Worm (Caenorhabditis elegans) whole organism, L4/young adult: Measurements from ENCODE around the gene srx-7.

Source experiments
- W03F9.2 ChIP-seq: fragments of 150-350 bp; optimal IDR thresholded peaks from 2 replicates; lab custom pipeline; 2014; ENCODE audit warnings: missing biosample characterization, missing genetic modification characterization
- dao-5 ChIP-seq: sonication (generic microtip); optimal IDR thresholded peaks from 2 replicates; lab custom pipeline; 2016; ENCODE audit warnings: missing genotype, missing genetic modification characterization, moderate library complexity, missing compliant biosample characterization
- him-1 ChIP-seq: sonication (generic microtip); optimal IDR thresholded peaks from 2 replicates; lab custom pipeline; 2016; ENCODE audit warnings: missing genotype, missing genetic modification reagents, missing genetic modification characterization, missing compliant biosample characterization

- TF ChIP-seq dao-5 (tag; lab: Kevin White, UChicago) (no peak), W03F9.2 (tag; lab: Kevin White, UChicago) (no peak), him-1 (tag; lab: Kevin White, UChicago) (no peak)
Observed at ce11 chrV:585472-585871, 25.5 kb downstream of the srx-7 start, which contains the start of gene K06H6.2.
